Worm (Caenorhabditis elegans) whole organism, L4 larva: Measurements from ENCODE around the gene lrch-1.

Source experiments
- mep-1 ChIP-seq: fragments of 150-350 bp; sonication (generic microtip); optimal IDR thresholded peaks from 3 replicates; lab custom pipeline; 2014; ENCODE audit warnings: missing biosample characterization, missing genetic modification characterization
- nhr-11 ChIP-seq: fragments of 150-350 bp; optimal IDR thresholded peaks from 2 replicates; lab custom pipeline; 2014; ENCODE audit warnings: missing biosample characterization, missing genetic modification characterization

- no peak for TF ChIP-seq mep-1 (tag; lab: Kevin White, UChicago)
- peak; percentile 1 for TF ChIP-seq nhr-11
Measured at ce11 chrX:6202809-6203208, 13.6 kb downstream of the lrch-1 start.
